Worm (Caenorhabditis elegans): ENCODE data around the gene his-69.

ce11 chrIII:4017527-4017926, 41.0 kb downstream of the his-69 start, which contains the start of gene tbb-2:
- TF ChIP-seq egl-27 (tag; optimal IDR thresholded peaks at IDR 0.05) (no peak), nhr-237 (tag; optimal IDR thresholded peaks at IDR 0.05) (no peak), aly-2 (tag; optimal IDR thresholded peaks at IDR 0.05) (no peak)
